Worm (Caenorhabditis elegans) whole organism, midembryonic: ENCODE results near the gene D1086.18.

ENCODE experiments used
- T22C8.4 ChIP-seq: fragments of 200-800 bp; sonication (Bioruptor generic); IDR thresholded peaks from 2 replicates; pipeline ENCODE4 v1.3.6; 2022; ENCODE audit warnings: missing genetic modification characterization, missing compliant biosample characterization
- cog-1 ChIP-seq: sonication (generic microtip); optimal IDR thresholded peaks from 2 replicates; lab custom pipeline; 2016; ENCODE audit warnings: missing genetic modification characterization, missing compliant biosample characterization
- flt-1 ChIP-seq: fragments of 200-800 bp; sonication (Bioruptor generic); IDR thresholded peaks from 2 replicates; pipeline ENCODE4 v1.3.6; 2022; ENCODE audit warnings: missing genetic modification characterization, missing compliant biosample characterization
- klf-2 ChIP-seq: fragments of 200-800 bp; sonication (Bioruptor generic); conservative IDR thresholded peaks from 2 replicates; pipeline ENCODE4 v1.3.6; 2022; ENCODE audit warnings: missing genetic modification reagents, missing genetic modification characterization, missing compliant biosample characterization
- med-1 ChIP-seq: sonication (generic microtip); optimal IDR thresholded peaks from 2 replicates; lab custom pipeline; 2017; ENCODE audit warnings: missing genetic modification characterization, mild to moderate bottlenecking, missing compliant biosample characterization, antibody characterized with exemption, missing genetic modification reagents; ENCODE audit not compliant: insufficient read depth
- ref-1 ChIP-seq: fragments of 200-800 bp; sonication (Bioruptor generic); conservative IDR thresholded peaks from 2 replicates; pipeline ENCODE4 v1.3.6; 2022; ENCODE audit warnings: missing genetic modification reagents, missing genetic modification characterization, missing compliant biosample characterization
- tab-1 ChIP-seq: fragments of 200-800 bp; sonication (Bioruptor generic); IDR thresholded peaks from 2 replicates; pipeline ENCODE4 v1.3.6; 2022; ENCODE audit warnings: missing genetic modification characterization, missing compliant biosample characterization
- ztf-23 ChIP-seq: fragments of 200-800 bp; sonication (Bioruptor generic); IDR thresholded peaks from 2 replicates; pipeline ENCODE4 v1.3.6; 2022; ENCODE audit warnings: missing genetic modification reagents, missing genetic modification characterization, missing compliant biosample characterization
- ztf-29 ChIP-seq: fragments of 200-800 bp; sonication (Bioruptor generic); IDR thresholded peaks from 2 replicates; pipeline ENCODE4 v1.3.6; 2022; ENCODE audit warnings: missing genetic modification reagents, missing genetic modification characterization, missing compliant biosample characterization

Gene D1086.18

DNA sequence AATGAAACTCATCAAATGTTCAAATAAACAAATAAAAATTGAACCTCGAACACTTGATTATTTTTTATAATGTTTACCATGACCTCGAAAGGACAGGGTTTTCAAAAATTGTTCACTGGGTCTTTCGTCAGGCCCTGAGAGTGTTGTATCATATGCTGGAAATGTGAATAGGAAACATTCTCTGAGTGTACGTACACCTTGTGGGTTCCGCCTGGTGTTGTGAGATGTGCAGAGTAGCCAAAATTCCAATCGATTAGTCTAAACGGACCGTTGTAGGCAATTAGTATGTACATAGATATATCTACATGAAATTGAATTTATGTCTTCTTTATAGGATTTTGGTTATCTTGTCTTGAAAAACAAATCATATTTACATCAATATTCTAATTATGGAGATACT, 8.9 kb downstream of the D1086.18 start:
- TF ChIP-seq flt-1 (GFP tag; lab: Robert Waterston, UW): no peak

DNA sequence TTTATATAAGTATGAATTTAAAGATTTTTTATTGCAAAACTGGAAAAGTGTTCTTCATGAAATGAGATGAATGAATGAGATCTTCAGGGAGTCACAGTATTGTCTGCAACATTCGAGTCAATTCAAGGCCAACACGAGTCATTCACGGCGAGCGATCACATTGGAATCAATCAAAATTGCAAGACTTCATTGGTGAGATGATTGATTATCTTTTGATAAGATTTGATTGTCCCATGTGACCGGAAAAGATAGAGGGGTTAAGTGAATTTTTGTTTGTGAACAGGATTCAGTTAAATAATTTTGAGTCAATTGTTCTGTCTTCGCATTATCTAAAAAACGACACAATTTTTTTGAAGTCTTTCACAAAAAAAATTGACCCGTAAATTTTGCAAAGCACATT, 9.3 kb downstream of the D1086.18 start:
- TF ChIP-seq med-1 (GFP tag; lab: Kevin White, UChicago) (no peak), ztf-29 (GFP tag; lab: Robert Waterston, UW) (no peak), klf-2 (GFP tag; lab: Robert Waterston, UW) (no peak)

DNA sequence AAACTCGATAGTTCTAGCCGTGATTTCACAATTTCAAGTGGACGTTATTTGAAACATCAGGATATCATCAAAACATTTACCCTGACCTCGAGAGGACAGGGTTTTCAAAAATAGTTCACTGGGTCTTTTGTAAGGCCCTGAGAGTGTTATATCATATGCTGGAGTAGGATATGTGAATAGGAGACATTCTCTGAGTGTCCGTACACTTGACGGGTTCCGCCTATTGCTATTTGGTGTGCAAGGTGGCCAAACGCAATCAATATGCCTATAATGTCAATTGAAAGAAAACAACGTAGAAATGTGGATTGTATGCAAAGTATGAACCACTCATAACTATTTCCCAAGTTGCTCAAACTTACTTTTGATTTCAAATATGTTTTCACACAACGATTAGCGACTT, 11.7 kb downstream of the D1086.18 start:
- TF ChIP-seq flt-1 (GFP tag; lab: Robert Waterston, UW): no peak
- TF ChIP-seq cog-1: no peak
- TF ChIP-seq ztf-23: no peak
- no peak for TF ChIP-seq klf-2 (GFP tag; lab: Robert Waterston, UW)
- no peak for TF ChIP-seq med-1 (GFP tag; lab: Kevin White, UChicago)
- TF ChIP-seq T22C8.4 (GFP tag; lab: Robert Waterston, UW): no peak
- no peak for TF ChIP-seq ztf-29 (GFP tag; lab: Robert Waterston, UW)
- TF ChIP-seq tab-1 (GFP tag; lab: Robert Waterston, UW): no peak
- no peak for TF ChIP-seq ref-1 (GFP tag; lab: Robert Waterston, UW)

DNA sequence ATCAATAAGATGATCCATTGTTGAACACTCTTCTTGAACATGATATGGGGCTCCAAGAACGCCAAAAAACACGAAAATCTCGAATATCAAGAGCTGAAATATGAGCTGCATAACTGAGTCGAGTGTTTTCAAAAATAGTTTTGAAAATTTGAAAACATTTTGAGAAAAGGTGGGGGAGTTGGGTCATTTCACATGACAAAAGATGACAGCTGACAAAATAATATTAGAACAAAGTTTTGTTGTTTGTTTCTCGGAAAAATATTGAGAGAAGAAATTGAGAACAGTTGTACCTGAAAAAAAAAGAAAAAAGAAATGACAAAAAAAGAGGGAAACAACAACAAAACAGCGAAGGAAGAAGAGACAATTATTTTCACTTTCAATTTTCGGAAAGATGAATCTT, 12.8 kb downstream of the D1086.18 start, which contains the start of the genes D1086.2 and D1086.1:
D1086.2 (minus strand) TSS at position 150 of the 400 bp plus-strand sequence.
D1086.1 (plus strand) TSS at position 340 of the 400 bp plus-strand sequence.
- TF ChIP-seq cog-1: no peak
- TF ChIP-seq flt-1 (GFP tag; lab: Robert Waterston, UW): no peak
- no peak for TF ChIP-seq ztf-29 (GFP tag; lab: Robert Waterston, UW)
- TF ChIP-seq tab-1 (GFP tag; lab: Robert Waterston, UW): no peak
- TF ChIP-seq ztf-23: no peak
- no peak for TF ChIP-seq T22C8.4 (GFP tag; lab: Robert Waterston, UW)
- no peak for TF ChIP-seq med-1 (GFP tag; lab: Kevin White, UChicago)
- no peak for TF ChIP-seq klf-2 (GFP tag; lab: Robert Waterston, UW)
- TF ChIP-seq ref-1 (GFP tag; lab: Robert Waterston, UW): no peak

DNA sequence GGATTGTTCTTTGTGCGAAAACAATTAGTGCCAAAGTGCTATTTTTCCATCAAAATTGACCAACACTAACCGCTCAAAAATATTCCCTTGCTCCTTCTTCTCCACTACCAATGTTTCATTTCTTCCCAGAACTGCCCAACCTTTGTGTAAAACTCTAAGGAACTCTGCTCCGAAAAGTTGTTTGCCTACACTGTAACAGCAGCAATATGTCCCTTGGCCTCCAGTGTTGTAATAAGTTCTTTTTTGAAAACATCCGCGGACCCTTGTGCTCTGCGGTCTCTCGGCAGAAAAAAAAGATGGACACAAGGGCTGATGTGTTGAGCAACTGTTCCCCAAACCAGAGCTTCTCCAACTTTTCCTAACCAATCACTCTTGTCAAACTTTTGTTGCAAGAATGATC, 15.2 kb downstream of the D1086.18 start, which contains the start of gene D1086.12:
D1086.12 (plus strand) TSS at position 301 of the 400 bp plus-strand sequence.
- TF ChIP-seq med-1 (GFP tag; lab: Kevin White, UChicago) (no peak), klf-2 (GFP tag; lab: Robert Waterston, UW) (no peak), ztf-23 (no peak), ztf-29 (GFP tag; lab: Robert Waterston, UW) (no peak), tab-1 (GFP tag; lab: Robert Waterston, UW) (no peak), ref-1 (GFP tag; lab: Robert Waterston, UW) (no peak), flt-1 (GFP tag; lab: Robert Waterston, UW) (no peak), T22C8.4 (GFP tag; lab: Robert Waterston, UW) (no peak)

DNA sequence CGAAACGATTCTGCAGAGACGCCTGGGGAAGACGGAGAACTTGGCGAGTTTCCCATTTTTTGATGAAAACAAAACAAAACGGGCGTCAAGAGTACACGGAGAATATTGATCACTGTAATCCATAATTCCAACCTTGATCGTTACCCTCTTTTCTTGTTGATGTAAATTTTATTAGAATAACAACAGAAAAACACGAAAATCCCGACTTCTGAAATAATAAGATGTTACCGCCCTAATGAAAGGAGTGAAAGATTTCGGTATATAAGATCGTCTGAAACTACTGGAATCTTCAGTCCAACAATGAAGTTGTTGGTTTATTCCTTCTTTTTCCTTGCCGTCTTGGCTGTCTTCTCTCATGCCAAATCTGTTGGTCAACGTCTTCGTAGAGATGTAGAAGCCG, 18.3 kb downstream of the D1086.18 start, which contains the start of gene D1086.9:
D1086.9 (plus strand) TSS at position 301 of the 400 bp plus-strand sequence.
- TF ChIP-seq ref-1 (GFP tag; lab: Robert Waterston, UW) (no peak), klf-2 (GFP tag; lab: Robert Waterston, UW) (no peak), ztf-29 (GFP tag; lab: Robert Waterston, UW) (no peak), cog-1 (no peak), tab-1 (GFP tag; lab: Robert Waterston, UW) (no peak), flt-1 (GFP tag; lab: Robert Waterston, UW) (no peak), ztf-23 (no peak), med-1 (GFP tag; lab: Kevin White, UChicago) (no peak), T22C8.4 (GFP tag; lab: Robert Waterston, UW) (no peak)

DNA sequence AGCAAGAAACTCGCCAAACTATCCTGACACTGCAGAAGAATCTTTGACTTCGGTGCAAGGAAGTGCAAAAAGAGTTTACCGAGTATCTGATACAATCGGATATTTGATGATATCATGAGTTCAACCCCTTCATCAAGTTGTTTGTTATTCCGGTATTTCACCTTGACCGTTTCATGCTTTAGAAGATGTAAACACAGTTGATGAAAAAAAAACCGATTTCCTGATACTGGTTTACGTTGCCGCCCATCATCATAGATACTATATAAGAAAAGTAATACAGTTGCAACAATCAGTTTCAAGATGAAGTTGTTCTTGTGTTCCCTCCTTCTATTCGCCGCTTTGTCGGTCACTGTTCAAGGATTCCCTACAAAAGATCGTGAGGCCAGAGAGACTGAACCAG, 21.8 kb downstream of the D1086.18 start, which contains the start of gene H39E23.3:
H39E23.3 (plus strand) TSS at position 301 of the 400 bp plus-strand sequence.
- TF ChIP-seq ztf-29 (GFP tag; lab: Robert Waterston, UW) (no peak), klf-2 (GFP tag; lab: Robert Waterston, UW) (no peak), cog-1 (no peak), ztf-23 (no peak), flt-1 (GFP tag; lab: Robert Waterston, UW) (no peak), tab-1 (GFP tag; lab: Robert Waterston, UW) (no peak), med-1 (GFP tag; lab: Kevin White, UChicago) (no peak), ref-1 (GFP tag; lab: Robert Waterston, UW) (no peak), T22C8.4 (GFP tag; lab: Robert Waterston, UW) (no peak)

DNA sequence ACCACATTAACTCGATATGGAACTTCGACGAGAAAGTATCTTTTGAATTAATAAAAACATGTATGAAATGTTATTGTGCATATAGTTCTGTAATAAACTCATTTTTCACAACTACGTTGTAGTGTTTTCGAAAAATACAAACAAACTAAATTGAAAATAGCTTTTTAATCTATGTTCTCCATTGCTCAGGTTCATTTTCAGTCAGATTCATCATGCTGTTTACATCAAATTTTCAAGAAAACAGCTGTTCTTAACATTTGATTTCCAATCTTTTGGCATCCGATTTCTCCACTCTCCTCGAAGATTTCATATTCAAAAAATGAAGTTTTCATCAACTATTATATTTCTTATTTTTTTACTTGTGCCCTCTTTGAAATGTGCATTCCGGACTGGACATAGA, 24.4 kb downstream of the D1086.18 start, which contains the start of gene H39E23.2:
H39E23.2 (plus strand) TSS at position 301 of the 400 bp plus-strand sequence.
- TF ChIP-seq flt-1 (GFP tag; lab: Robert Waterston, UW) (no peak), klf-2 (GFP tag; lab: Robert Waterston, UW) (no peak), tab-1 (GFP tag; lab: Robert Waterston, UW) (no peak), T22C8.4 (GFP tag; lab: Robert Waterston, UW) (no peak), ztf-29 (GFP tag; lab: Robert Waterston, UW) (no peak), cog-1 (no peak), ztf-23 (no peak), ref-1 (GFP tag; lab: Robert Waterston, UW) (no peak), med-1 (GFP tag; lab: Kevin White, UChicago) (no peak)

DNA sequence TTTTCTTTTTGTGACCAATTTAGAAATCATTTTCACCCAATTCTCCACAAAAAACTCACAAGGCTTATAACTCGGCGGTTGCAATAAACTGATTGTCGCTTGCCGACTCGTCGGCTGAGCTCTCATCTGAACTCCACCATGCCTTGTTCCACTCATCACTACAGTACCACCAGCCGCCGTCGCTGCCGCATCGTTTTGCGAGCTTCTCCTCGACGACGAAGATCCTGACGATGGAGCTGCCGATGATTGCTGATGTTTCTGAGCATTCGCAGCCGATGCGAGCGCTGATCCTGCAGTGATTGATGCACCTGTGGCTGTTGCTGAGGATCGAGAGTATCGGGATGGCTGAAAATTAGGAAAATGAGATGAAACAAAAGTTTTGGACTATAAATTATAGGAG, 35.0 kb downstream of the D1086.18 start:
- TF ChIP-seq klf-2 (GFP tag; lab: Robert Waterston, UW) (no peak), ztf-23 (no peak), cog-1 (no peak), tab-1 (GFP tag; lab: Robert Waterston, UW) (no peak), T22C8.4 (GFP tag; lab: Robert Waterston, UW) (no peak), flt-1 (GFP tag; lab: Robert Waterston, UW) (no peak), med-1 (GFP tag; lab: Kevin White, UChicago) (no peak), ztf-29 (GFP tag; lab: Robert Waterston, UW) (no peak), ref-1 (GFP tag; lab: Robert Waterston, UW) (no peak)
